Worm (Caenorhabditis elegans) whole organism, dauer: ENCODE measurements around the gene C40A11.4.
"Not testable (repeated sequence)": the region's sequence is repeated elsewhere in the genome, so short reads cannot be mapped to it uniquely, and the experiment has no call there.

Experiments
- unc-62 ChIP-seq: sonication (generic microtip); optimal IDR thresholded peaks from 2 replicates; lab custom pipeline; 2017; ENCODE audit warnings: missing biosample characterization, missing genetic modification reagents, missing genetic modification characterization

C40A11.4 gene

DNA sequence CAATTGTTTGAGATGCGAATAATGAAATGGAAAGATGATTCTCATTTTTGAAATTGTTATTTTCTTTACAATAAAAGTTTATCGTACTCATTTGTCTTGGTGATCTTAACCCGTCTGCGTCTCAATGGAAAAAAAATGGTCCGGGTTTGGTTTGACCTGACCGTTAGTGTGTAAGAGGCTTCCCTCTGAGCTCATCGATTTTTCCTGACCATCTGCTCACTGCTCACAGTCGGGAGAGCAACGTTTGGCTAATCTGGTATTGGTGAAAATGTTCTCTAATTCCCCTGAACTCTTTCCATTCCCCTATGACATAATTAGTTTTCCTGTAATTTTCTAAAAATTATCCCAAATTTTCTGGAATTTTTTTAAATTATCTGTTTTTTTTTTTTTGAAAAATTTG is 1.7 kb downstream of the C40A11.4 start:
- TF ChIP-seq unc-62 (GFP tag; lab: Kevin White, UChicago) = no peak

DNA sequence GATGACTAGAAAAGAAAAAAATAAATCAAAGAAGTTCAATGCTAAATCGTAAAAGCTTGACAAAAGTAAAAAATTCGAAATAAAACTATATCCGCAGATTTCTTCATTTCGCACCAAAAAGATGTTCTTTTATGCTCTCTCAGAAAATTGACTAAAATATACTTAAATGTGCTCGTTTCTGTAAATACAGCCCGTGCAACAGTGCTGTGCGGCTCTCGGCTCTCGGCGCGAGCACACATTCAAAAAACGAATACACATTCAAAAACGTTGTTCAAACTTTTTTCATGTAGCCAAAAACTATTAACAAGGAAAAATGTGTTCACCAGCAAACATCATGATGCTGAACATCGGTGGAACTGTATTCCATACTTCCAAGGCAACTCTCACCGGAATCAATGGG is 3.6 kb downstream of the C40A11.4 start, which contains the start of gene C40A11.3:
TSS of gene C40A11.3 (plus strand) at position 301 of the 400 bp plus-strand sequence.
- TF ChIP-seq unc-62 (GFP tag; lab: Kevin White, UChicago) = no peak

DNA sequence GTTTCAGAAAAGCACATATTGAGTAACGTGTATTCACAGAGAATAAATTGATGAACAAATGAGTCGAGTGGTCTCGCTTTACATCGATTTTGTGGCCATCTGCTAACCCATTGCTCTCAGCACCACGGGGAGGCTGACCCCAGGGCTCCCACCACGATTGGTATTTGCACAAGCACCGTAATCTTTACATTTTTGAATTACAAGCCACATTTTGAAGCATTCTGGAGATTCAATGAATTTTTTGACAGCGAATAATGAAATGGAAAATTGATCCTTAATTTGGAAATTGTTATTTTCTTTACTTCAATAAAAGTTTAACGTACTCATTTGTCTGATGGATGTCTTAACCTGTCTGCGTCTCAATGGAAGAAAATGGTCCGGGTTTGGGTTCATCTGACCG is 8.3 kb downstream of the C40A11.4 start, which contains the start of gene C40A11.6:
TSS of gene C40A11.6 (minus strand) at position 101 of the 400 bp plus-strand sequence.
- no peak for TF ChIP-seq unc-62 (GFP tag; lab: Kevin White, UChicago)

DNA sequence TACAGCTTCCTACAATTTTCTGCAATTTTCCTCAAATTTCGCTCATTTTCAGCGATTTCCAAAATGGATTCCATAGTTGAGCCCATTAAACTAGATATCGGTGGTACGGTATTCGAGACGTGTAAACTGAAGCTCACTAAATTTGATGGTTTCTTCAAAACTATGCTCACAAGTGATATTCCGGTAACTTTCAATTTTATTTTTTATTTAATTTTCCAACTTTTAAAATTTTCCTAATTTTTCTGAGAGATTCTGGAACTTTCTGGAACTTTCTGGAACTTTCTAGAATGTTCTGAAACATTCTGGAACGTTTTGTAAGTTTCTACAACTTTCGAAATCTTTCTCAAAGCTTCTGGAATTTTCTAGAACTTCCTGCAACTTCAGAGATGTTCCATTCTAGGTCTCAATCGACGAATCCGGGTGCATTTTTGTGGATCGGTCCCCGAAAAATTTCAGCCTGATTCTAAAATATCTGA is 9.7 kb downstream of the C40A11.4 start, which contains the start of gene C40A11.2:
TSS of gene C40A11.2 (plus strand) at position 51 of the 476 bp plus-strand sequence.
- no peak for TF ChIP-seq unc-62 (GFP tag; lab: Kevin White, UChicago)

DNA sequence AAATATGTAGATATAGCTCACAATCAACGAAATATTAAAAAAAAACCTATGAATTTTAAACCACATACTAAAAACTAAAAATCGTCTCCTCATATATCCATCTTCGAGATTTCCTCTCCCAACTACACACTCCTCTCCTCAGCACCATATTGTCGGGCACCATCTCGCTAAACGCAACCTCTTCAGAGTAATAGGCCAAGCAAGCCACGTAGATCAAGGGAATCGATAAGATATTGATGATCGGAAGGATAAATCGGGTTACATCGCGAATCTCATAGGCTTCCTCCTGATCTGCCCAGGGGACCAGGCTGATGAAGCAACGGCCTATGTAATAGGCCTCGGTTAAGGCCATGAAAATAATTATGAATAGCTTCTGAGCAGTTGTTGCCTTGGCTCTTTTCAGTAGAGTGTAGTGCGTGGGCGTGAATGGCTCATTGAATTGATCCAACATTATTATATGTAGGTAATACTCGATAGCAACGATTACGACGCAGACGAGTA is 13.3 kb downstream of the C40A11.4 start, which contains the start of the genes C40A11.7 and C40A11.8:
TSS of gene C40A11.7 (minus strand) at position 101 of the 501 bp plus-strand sequence.
TSS of gene C40A11.8 (minus strand) at position 451 of the 501 bp plus-strand sequence.
- no peak for TF ChIP-seq unc-62 (GFP tag; lab: Kevin White, UChicago)

DNA sequence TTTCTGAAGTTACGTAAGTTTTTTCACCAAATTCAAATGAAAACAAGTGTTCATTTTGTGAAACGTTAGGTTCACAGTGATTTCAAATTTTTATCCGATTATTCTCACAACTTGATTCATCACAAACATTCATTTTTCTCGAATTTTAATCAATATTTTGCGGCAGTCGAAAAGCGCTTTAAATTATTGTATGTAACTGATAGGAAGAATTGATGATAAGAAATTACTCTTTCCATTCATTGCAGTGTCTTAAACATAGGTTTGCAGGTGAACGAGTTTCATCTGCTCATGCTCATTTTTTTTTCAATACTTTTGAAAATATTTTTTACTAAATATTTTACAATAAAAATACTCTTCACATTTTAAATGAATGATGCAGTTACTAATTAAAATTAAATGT is 15.2 kb downstream of the C40A11.4 start:
- no peak for TF ChIP-seq unc-62 (GFP tag; lab: Kevin White, UChicago)

DNA sequence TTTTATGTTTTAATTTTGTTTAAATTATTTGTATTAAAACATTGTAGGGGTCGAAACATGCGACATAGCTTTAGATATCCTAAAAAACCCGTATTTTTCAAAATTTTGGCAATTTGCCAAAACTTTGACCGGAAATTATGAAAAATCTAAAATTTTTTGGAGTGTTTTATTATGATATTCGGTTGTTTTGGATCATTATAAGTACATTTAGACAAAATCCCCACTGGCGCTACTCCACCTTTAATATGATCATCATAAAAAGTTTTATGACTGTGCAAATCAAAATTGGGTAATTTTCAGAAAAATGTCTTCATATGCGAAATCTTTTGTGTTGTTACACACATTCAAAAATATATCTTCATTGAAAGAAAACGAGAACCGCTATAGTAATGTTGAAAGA is 16.5 kb downstream of the C40A11.4 start, which contains the start of gene math-18:
TSS of gene math-18 (plus strand) at position 301 of the 400 bp plus-strand sequence.
- TF ChIP-seq unc-62 (GFP tag; lab: Kevin White, UChicago) = not testable (repeated sequence)

DNA sequence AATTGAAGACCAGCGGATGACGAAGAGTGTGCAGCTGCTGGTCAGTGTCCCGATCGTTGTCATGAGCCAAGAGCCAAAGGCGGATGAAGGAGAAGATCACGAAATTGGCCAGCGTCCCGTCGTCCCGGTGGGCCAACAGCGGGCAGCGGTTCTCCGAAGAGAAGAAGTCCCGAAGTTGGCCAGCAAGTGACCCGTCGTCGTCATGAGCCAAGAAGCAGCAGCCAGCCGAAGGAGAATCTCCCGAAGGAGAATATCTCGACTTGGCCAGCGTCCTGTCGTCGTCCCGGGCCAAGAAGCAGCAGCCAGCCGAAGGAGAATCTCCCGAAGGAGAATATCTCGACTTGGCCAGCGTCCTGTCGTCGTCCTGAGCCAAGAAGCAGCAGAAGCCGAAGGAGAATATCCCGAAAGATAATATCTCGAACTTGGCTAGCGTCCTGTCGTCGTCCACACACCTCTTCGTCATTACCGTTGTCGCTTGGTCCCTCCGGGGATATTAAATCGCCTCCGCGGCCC is 26.2 kb downstream of the C40A11.4 start, which contains the start of gene C33C12.11:
TSS of gene C33C12.11 (minus strand) at position 463 of the 513 bp plus-strand sequence.
- TF ChIP-seq unc-62 (GFP tag; lab: Kevin White, UChicago) = not testable (repeated sequence)

DNA sequence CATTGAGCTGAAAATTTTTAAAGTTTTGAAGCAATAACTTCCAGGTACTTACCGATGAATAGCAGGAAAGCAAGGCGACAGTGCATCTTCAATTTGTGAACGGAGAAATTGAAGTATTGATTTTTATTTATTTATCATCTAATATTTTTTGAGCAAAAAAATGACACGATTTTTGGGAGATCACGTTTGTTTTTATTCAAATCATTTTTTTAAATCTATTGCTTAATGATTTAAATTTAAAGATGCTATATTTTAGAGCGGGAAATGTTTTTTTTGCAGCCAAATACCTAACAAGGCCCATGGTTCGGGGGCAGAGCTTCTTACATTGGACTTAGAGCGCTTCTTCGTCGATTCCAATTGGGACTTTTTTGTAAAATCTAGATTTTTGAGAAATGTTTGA is 29.2 kb downstream of the C40A11.4 start, which contains the start of gene C33C12.4:
TSS of gene C33C12.4 (minus strand) at position 101 of the 400 bp plus-strand sequence.
- TF ChIP-seq unc-62 (GFP tag; lab: Kevin White, UChicago) = no peak

DNA sequence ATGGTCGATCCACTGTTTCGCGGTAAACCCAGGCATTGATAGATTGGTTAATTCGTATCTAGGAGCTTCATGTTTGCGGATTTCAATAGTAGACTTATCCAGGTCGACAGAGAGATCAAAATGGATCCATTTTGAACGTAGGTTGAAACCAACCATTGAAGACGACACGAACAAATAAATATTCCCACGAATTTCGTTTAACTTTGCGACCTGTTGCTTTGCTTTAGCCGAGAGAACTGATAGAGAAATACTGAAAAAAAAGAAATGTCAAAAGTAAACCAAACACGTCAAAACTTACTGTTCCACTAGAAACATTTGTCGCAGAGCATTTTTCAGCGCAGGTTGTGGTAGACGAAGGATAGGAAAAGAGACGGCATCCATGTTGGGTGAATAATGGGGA is 31.2 kb downstream of the C40A11.4 start, which contains the start of gene fbxb-38:
TSS of gene fbxb-38 (minus strand) at position 390 of the 400 bp plus-strand sequence.
- no peak for TF ChIP-seq unc-62 (GFP tag; lab: Kevin White, UChicago)

DNA sequence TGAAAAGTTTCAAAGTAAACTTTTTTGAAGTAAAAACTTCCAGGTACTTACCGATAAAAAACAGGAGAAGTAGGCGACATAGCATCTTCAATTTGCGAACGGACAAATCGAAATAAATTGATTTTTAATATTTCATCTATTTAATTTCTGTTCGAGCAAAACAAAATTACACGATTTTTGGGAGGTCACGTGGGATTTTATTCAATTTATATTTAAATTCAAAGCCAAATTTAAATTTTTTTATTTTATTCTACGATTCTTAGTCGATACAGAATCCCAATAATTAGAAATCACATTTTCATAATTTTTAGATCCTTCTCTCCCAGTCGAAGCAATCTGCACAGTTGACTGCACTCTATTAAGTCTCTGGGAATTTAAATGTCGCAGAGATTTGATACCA is 32.9 kb downstream of the C40A11.4 start, which contains the start of gene C33C12.12:
TSS of gene C33C12.12 (minus strand) at position 101 of the 400 bp plus-strand sequence.
- no peak for TF ChIP-seq unc-62 (GFP tag; lab: Kevin White, UChicago)

DNA sequence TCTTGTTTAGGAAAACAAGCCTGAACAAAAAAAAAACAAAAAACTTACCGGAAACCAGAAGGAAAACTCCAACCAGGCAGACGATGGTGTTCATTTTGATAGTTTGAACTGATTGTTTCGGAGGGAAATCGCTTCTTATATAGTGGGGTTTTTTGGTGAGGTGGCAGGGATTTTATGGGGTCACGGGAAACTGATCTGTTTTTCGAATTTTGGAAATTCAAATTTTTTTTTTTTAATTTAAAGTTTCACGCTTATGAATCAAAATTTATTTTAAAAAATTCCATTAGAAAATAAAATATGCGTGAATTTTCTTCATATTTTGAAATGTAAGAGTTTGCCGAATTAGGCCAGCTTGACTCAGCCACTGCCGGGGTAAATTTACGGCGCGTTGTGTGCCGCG is 38.1 kb downstream of the C40A11.4 start, which contains the start of gene C33C12.7:
TSS of gene C33C12.7 (minus strand) at position 101 of the 400 bp plus-strand sequence.
- no peak for TF ChIP-seq unc-62 (GFP tag; lab: Kevin White, UChicago)

DNA sequence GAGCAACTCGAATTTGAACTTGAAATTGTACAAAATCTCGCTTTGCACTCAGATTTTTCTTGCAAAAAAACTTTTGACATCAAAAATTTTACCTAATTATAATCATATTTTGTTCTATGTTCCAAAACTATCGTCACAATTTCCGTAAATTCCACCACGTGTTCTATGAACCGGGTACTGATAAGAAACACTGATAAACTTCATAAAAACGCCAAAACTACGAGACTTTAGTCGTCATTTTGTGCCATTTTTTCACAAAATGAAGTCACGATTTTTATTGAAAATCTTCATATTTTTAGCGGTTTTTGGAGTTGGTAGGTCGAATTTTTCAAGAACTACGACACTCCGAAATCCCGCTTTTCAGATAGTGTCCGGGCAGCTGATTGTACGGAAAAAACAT is 39.5 kb downstream of the C40A11.4 start, which contains the start of gene gba-1:
TSS of gene gba-1 (plus strand) at position 54 of the 400 bp plus-strand sequence.
- TF ChIP-seq unc-62 (GFP tag; lab: Kevin White, UChicago) = no peak

DNA sequence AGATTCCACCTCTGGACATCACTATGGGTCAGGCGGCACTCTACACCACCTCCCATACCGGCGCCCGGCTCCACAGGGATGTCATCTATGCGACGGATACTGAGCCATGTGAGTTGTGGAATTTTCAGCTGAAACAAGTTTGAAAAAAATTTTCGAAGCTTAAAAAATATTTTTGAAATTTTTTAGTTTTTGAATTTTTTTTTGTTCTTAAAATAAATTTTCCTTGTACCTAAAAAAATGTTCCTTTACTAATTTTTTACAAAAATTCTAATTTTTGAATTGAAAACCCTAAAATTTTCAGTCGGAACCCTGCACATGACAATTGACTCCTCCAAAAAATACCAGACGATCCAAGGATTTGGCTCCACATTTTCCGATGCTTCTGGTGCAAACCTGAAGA is 40.5 kb downstream of the C40A11.4 start:
- TF ChIP-seq unc-62 (GFP tag; lab: Kevin White, UChicago) = no peak

DNA sequence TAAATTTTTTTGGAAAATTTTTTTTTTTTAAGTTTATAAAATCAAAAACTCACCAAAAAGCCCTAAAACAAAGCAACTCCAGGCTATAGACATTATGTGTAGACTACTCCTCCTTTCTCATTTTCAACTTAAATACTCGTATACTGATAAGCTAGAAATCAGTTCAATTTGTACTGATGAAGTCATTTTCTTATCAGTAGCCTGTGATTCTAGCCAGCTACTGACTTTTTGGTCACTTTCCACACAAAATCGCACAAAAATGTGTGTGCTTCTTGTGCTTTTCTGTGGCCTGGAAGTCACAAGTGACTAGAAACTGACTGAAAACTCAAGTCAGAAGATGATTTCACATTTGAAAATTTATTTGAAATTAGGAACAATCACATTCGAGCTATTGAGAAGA is 49.1 kb downstream of the C40A11.4 start, which contains the start of gene gba-2:
TSS of gene gba-2 (minus strand) at position 106 of the 400 bp plus-strand sequence.
- TF ChIP-seq unc-62 (GFP tag; lab: Kevin White, UChicago) = no peak

DNA sequence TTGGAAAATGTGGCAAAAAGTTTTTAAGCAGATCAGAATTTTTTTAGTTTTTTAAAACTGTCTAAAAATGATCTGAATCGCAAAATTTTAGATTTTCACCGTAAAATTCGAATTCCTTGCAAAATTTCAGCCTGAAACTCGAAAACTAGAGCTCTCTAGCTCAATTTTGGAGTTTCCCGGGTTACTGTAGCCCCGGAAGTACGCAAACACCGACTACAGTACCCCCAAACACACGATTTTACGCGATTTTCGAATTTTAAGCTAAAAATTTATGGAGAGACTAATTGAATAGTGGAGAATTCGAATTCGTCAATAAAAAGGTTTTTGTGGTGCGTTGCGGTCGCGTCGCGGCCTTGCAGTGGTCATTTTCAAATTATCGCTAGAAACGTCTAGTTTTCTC is 49.5 kb downstream of the C40A11.4 start:
- no peak for TF ChIP-seq unc-62 (GFP tag; lab: Kevin White, UChicago)
